Worm (Caenorhabditis elegans) whole organism, early embryonic: Measurements from ENCODE around the gene lgc-6.

Source experiments
- B0310.2 ChIP-seq: sonication (generic microtip); optimal IDR thresholded peaks from 2 replicates; lab custom pipeline; 2016; ENCODE audit warnings: mild to moderate bottlenecking, missing genetic modification characterization, missing compliant biosample characterization
- F13C5.2 ChIP-seq: sonication (generic microtip); optimal IDR thresholded peaks from 2 replicates; lab custom pipeline; 2017; ENCODE audit warnings: mild to moderate bottlenecking, missing genetic modification characterization, inconsistent platforms, missing compliant biosample characterization
- aly-1 ChIP-seq: sonication (generic microtip); optimal IDR thresholded peaks from 2 replicates; lab custom pipeline; 2016; ENCODE audit warnings: missing genetic modification characterization, missing compliant biosample characterization
- ama-1 ChIP-seq: fragments of 150-350 bp; optimal IDR thresholded peaks from 2 replicates; lab custom pipeline; 2014
- ceh-13 ChIP-seq: fragments of 200-800 bp; sonication (Bioruptor generic); optimal IDR thresholded peaks from 2 replicates; lab custom pipeline; 2018; ENCODE audit warnings: mild to moderate bottlenecking, missing genetic modification characterization, missing compliant biosample characterization
- ceh-36 ChIP-seq: sonication (generic microtip); optimal IDR thresholded peaks from 2 replicates; lab custom pipeline; 2016; ENCODE audit warnings: missing genetic modification characterization, inconsistent platforms, missing compliant biosample characterization
- ets-7 ChIP-seq: sonication (generic microtip); optimal IDR thresholded peaks from 2 replicates; lab custom pipeline; 2016; ENCODE audit warnings: missing genotype, missing genetic modification characterization, missing compliant biosample characterization
- flt-1 ChIP-seq: fragments of 200-800 bp; sonication (Bioruptor generic); IDR thresholded peaks from 2 replicates; pipeline ENCODE4 v1.3.6; 2022; ENCODE audit warnings: missing genetic modification characterization, missing compliant biosample characterization
- hmbx-1 ChIP-seq: sonication (generic microtip); optimal IDR thresholded peaks from 2 replicates; lab custom pipeline; 2016; ENCODE audit warnings: mild to moderate bottlenecking, missing genetic modification characterization, missing compliant biosample characterization
- hmg-4 ChIP-seq: fragments of 200-800 bp; sonication (Bioruptor generic); optimal IDR thresholded peaks from 2 replicates; lab custom pipeline; 2018; ENCODE audit warnings: mild to moderate bottlenecking, missing genetic modification characterization, missing compliant biosample characterization
- hnd-1 ChIP-seq: sonication (generic microtip); optimal IDR thresholded peaks from 2 replicates; lab custom pipeline; 2016; ENCODE audit warnings: missing genetic modification characterization, missing compliant biosample characterization
- pes-1 ChIP-seq: fragments of 200-800 bp; sonication (Bioruptor generic); IDR thresholded peaks from 2 replicates; pipeline ENCODE4 v1.3.6; 2022; ENCODE audit warnings: missing genetic modification reagents, missing genetic modification characterization, missing compliant biosample characterization
- scrt-1 ChIP-seq: fragments of 200-800 bp; sonication (Bioruptor generic); IDR thresholded peaks from 2 replicates; pipeline ENCODE4 v1.3.6; 2022; ENCODE audit warnings: missing genetic modification characterization, missing compliant biosample characterization
- sea-1 ChIP-seq: fragments of 200-800 bp; sonication (Bioruptor generic); conservative IDR thresholded peaks from 2 replicates; pipeline ENCODE4 v1.3.6; 2022; ENCODE audit warnings: missing genetic modification characterization, missing compliant biosample characterization
- tbx-11 ChIP-seq: fragments of 200-800 bp; sonication (Bioruptor generic); IDR thresholded peaks from 2 replicates; pipeline ENCODE4 v1.3.6; 2022; ENCODE audit warnings: missing genetic modification characterization, missing compliant biosample characterization
- tbx-37 ChIP-seq: fragments of 200-800 bp; sonication (Bioruptor generic); conservative IDR thresholded peaks from 2 replicates; pipeline ENCODE4 v1.3.6; 2022; ENCODE audit warnings: missing genetic modification reagents, missing genetic modification characterization, missing compliant biosample characterization
- tra-4 ChIP-seq: sonication (generic microtip); optimal IDR thresholded peaks from 2 replicates; lab custom pipeline; 2017; ENCODE audit warnings: missing genetic modification characterization, missing compliant biosample characterization

The lgc-6 gene

DNA sequence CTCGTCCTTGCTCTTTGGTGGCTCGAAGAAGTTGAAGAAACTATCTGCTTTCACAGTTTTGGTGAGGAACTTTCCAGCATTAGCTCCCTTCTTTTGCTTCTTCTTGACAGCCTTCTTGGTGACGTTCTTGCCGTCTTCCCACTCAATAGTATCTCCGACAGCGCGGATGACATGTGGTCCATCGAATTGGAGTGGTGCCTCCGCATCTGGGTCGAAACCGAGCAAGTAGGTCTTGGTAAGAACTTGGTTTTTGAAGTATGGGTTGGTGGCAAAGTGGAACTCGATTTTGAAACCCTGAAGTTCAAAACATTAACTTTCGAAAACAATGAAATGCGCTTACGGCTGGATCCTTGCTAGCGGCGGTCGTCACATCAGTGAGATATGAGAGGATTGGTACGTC is 38.5 kb downstream of the lgc-6 start:
- no peak for TF ChIP-seq tbx-11 (GFP tag; lab: Robert Waterston, UW)
- no peak for TF ChIP-seq hnd-1 (tag; lab: Kevin White, UChicago)
- no peak for TF ChIP-seq ceh-36 (tag; lab: Kevin White, UChicago)
- no peak for TF ChIP-seq sea-1 (GFP tag; lab: Robert Waterston, UW)
- TF ChIP-seq ets-7 (tag; lab: Kevin White, UChicago): no peak
- no peak for TF ChIP-seq tbx-37
- no peak for TF ChIP-seq scrt-1
- TF ChIP-seq flt-1 (GFP tag; lab: Robert Waterston, UW): no peak
- TF ChIP-seq hmbx-1 (tag; lab: Kevin White, UChicago): no peak
- no peak for TF ChIP-seq hmg-4 (GFP tag; lab: Kevin White, UChicago)
- TF ChIP-seq aly-1 (tag; lab: Kevin White, UChicago): no peak
- no peak for TF ChIP-seq ama-1 (lab: Kevin White, UChicago)
- no peak for TF ChIP-seq pes-1 (GFP tag; lab: Robert Waterston, UW)
- TF ChIP-seq F13C5.2 (tag; lab: Kevin White, UChicago): no peak
- TF ChIP-seq tra-4 (tag; lab: Kevin White, UChicago): no peak
- no peak for TF ChIP-seq ceh-13 (GFP tag; lab: Kevin White, UChicago)
- no peak for TF ChIP-seq B0310.2 (tag; lab: Kevin White, UChicago)

DNA sequence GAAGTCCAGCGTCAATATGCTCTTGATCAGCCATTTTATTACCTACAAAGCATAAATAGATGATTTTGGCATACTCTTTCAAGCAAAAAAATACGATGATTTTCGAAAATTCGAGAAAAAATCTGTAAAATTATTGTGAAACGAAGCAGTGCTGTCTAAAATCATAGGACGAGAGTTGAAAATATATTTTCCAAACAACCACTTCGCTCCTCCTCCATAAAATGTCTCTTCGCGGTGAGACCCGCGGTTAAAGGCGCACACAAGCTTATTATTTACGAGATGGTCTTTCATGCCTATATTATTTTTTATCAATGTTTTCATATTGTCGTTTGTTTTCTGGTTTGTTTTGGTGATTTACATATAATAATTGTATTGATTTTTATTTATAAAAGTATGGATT is 39.5 kb downstream of the lgc-6 start, which contains the start of gene nap-1:
nap-1 (minus strand) TSS at position 42 of the 400 bp plus-strand sequence.
- TF ChIP-seq ceh-36 (tag; lab: Kevin White, UChicago): no peak
- no peak for TF ChIP-seq tra-4 (tag; lab: Kevin White, UChicago)
- TF ChIP-seq B0310.2 (tag; lab: Kevin White, UChicago): no peak
- no peak for TF ChIP-seq flt-1 (GFP tag; lab: Robert Waterston, UW)
- TF ChIP-seq sea-1 (GFP tag; lab: Robert Waterston, UW): no peak
- TF ChIP-seq tbx-11 (GFP tag; lab: Robert Waterston, UW): no peak
- no peak for TF ChIP-seq ceh-13 (GFP tag; lab: Kevin White, UChicago)
- no peak for TF ChIP-seq aly-1 (tag; lab: Kevin White, UChicago)
- TF ChIP-seq ets-7 (tag; lab: Kevin White, UChicago): no peak
- no peak for TF ChIP-seq hmg-4 (GFP tag; lab: Kevin White, UChicago)
- no peak for TF ChIP-seq pes-1 (GFP tag; lab: Robert Waterston, UW)
- TF ChIP-seq tbx-37: no peak

DNA sequence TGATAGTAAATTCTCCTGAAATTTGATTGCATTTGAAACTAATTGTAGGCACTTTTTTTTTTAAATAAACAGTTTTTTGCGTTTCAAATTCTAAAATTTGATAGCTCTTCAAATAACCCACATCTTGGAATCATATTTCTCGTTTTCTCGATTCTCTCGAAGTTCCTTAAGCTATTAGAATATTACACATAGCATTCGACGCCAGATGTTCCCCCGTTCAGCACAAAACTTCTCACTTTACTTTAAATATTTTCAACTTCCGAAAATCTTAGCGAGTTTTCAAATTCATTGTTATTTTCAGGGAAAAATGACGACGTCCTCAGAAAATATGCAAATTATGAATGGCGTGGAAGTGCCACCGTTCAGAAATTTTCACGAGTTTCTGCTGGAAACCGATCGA is 39.9 kb downstream of the lgc-6 start, which contains the start of gene praf-3:
praf-3 (plus strand) TSS at position 301 of the 400 bp plus-strand sequence.
- TF ChIP-seq hmg-4 (GFP tag; lab: Kevin White, UChicago) (no peak), B0310.2 (tag; lab: Kevin White, UChicago) (no peak), ets-7 (tag; lab: Kevin White, UChicago) (no peak), hnd-1 (tag; lab: Kevin White, UChicago) (no peak), scrt-1 (no peak), aly-1 (tag; lab: Kevin White, UChicago) (no peak), ceh-13 (GFP tag; lab: Kevin White, UChicago) (no peak)

DNA sequence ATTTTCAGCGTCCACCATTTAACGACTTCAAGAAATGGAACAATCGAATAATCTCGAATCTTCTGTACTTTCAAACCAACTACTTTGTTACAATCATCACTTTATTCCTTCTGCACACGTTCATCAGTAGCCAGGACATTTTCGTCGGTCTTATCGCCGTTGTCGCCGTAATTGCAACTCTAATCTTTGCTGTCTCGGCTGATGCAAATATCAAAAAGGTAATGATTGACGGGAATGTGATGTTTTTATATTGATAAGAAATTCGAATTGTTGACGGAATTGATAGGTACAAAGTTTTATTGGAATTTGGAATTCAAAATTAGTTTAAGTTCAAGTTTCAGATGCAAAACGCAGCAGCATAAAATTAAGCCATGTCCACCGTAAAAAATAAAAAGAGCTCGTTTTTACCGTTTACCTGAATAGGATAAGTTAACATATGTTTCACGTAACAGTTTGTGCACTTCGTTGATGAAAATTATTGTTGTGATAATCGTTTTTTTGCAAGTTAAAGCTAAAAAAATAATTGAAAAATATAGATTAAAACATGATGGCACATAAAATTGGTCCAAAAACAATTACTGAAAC is 40.6 kb downstream of the lgc-6 start:
- TF ChIP-seq ets-7 (tag; lab: Kevin White, UChicago): no peak
- TF ChIP-seq tbx-11 (GFP tag; lab: Robert Waterston, UW): no peak
- no peak for TF ChIP-seq scrt-1
- TF ChIP-seq pes-1 (GFP tag; lab: Robert Waterston, UW): no peak
- no peak for TF ChIP-seq flt-1 (GFP tag; lab: Robert Waterston, UW)
- no peak for TF ChIP-seq ceh-13 (GFP tag; lab: Kevin White, UChicago)
- no peak for TF ChIP-seq hnd-1 (tag; lab: Kevin White, UChicago)
- TF ChIP-seq F13C5.2 (tag; lab: Kevin White, UChicago): no peak
- no peak for TF ChIP-seq tra-4 (tag; lab: Kevin White, UChicago)
- no peak for TF ChIP-seq hmg-4 (GFP tag; lab: Kevin White, UChicago)
- no peak for TF ChIP-seq tbx-37

DNA sequence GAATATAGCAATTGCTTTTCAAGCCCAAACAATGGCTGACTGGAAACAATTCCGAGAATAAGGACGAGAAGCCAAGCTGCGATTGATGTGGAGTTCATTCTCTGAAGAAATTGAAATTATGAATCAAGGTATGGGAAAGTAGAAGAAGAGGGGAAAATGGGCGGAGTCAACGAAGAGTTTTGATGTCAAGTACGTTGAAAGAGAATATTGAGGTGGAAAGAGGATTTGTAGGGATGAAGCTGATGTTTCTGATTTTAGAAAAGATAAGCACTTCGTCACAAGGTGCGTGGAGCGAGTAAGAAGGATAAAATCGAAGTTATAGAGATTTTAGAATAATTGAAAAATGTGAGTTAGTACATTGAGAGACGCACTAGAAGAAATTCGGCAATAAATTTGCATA is 43.0 kb downstream of the lgc-6 start, which contains the start of gene D2096.9:
D2096.9 (minus strand) TSS at position 101 of the 400 bp plus-strand sequence.
- TF ChIP-seq ama-1 (lab: Kevin White, UChicago) (no peak), F13C5.2 (tag; lab: Kevin White, UChicago) (no peak), hmg-4 (GFP tag; lab: Kevin White, UChicago) (no peak), B0310.2 (tag; lab: Kevin White, UChicago) (no peak), ets-7 (tag; lab: Kevin White, UChicago) (no peak), scrt-1 (no peak), tbx-37 (no peak), tbx-11 (GFP tag; lab: Robert Waterston, UW) (no peak), sea-1 (GFP tag; lab: Robert Waterston, UW) (no peak), hnd-1 (tag; lab: Kevin White, UChicago) (no peak), tra-4 (tag; lab: Kevin White, UChicago) (no peak), ceh-13 (GFP tag; lab: Kevin White, UChicago) (no peak), pes-1 (GFP tag; lab: Robert Waterston, UW) (no peak), hmbx-1 (tag; lab: Kevin White, UChicago) (no peak), aly-1 (tag; lab: Kevin White, UChicago) (no peak), flt-1 (GFP tag; lab: Robert Waterston, UW) (no peak), ceh-36 (tag; lab: Kevin White, UChicago) (no peak)

DNA sequence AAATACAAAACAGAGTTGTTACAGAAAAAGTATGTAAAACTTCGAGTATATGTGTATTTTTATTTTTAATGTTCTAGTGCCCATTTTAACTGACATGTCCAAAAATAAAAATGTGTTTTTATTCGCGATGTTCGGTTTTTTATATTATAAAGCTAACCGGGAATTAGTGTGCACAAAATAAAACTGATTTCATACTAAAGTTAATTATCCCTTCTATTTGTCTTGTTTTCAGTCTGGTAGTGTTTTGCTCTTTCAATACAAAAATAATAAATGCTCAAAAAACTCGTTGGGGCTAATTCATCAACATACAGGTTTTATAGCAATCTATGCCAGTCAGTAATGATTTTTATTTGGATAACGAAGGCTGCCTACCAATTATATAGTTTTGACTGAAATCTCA is 45.0 kb downstream of the lgc-6 start:
- TF ChIP-seq tbx-37 (no peak), ama-1 (lab: Kevin White, UChicago) (no peak), tra-4 (tag; lab: Kevin White, UChicago) (no peak), ceh-13 (GFP tag; lab: Kevin White, UChicago) (no peak), flt-1 (GFP tag; lab: Robert Waterston, UW) (no peak), hmbx-1 (tag; lab: Kevin White, UChicago) (no peak), ets-7 (tag; lab: Kevin White, UChicago) (no peak), hmg-4 (GFP tag; lab: Kevin White, UChicago) (no peak), F13C5.2 (tag; lab: Kevin White, UChicago) (no peak)
